Worm (Caenorhabditis elegans): ENCODE results near the gene R04F11.5.

ce11 chrV:12343419-12343969 lies 25.7 kb upstream of the R04F11.5 start, which contains the start of gene tomm-20:
- TF ChIP-seq ama-1 (optimal IDR thresholded peaks at IDR 0.05) (no peak), ceh-36 (tag; optimal IDR thresholded peaks at IDR 0.05) (peak; percentile 36), tbx-11 (GFP tag; IDR thresholded peaks at IDR 0.05) (peak; percentile 76), flt-1 (GFP tag; IDR thresholded peaks at IDR 0.05) (peak; percentile 65; the same call in 1 of the 2 replicates), sea-1 (GFP tag; conservative IDR thresholded peaks at IDR 0.05) (no peak), hmbx-1 (tag; optimal IDR thresholded peaks at IDR 0.05) (peak; percentile 2), hnd-1 (tag; optimal IDR thresholded peaks at IDR 0.05) (peak; percentile 29)
